Fruit fly (Drosophila melanogaster) whole organism, prepupa: ENCODE results near the gene CG6479.
A peak's percentile ranks its signal among the peaks of the same experiment; 100 is the strongest.

Experiments
- Blimp-1 ChIP-seq: fragments of 200-800 bp; sonication (Bioruptor generic); optimal IDR thresholded peaks from 3 replicates; lab custom pipeline; 2017; ENCODE audit warnings: missing biosample characterization, missing genetic modification characterization, mild to moderate bottlenecking, moderate library complexity, missing genetic modification reagents
- CG10631 ChIP-seq: fragments of 200-800 bp; sonication (Bioruptor generic); optimal IDR thresholded peaks from 2 replicates; lab custom pipeline; 2016; ENCODE audit warnings: missing biosample characterization, missing genetic modification characterization
- CG11294 ChIP-seq: fragments of 200-800 bp; sonication (Bioruptor generic); IDR thresholded peaks from 2 replicates; pipeline ENCODE4 v1.3.6; 2022; ENCODE audit warnings: missing biosample characterization, missing genetic modification characterization
- CG11762 ChIP-seq: fragments of 200-800 bp; sonication (Bioruptor generic); optimal IDR thresholded peaks from 3 replicates; lab custom pipeline; 2016; ENCODE audit warnings: missing biosample characterization, missing genetic modification characterization; ENCODE audit not compliant: insufficient read depth
- CG15336 ChIP-seq: fragments of 200-800 bp; sonication (Bioruptor generic); IDR thresholded peaks from 2 replicates; pipeline ENCODE4 v1.3.6; 2022; ENCODE audit warnings: missing biosample characterization, missing genetic modification characterization
- CG1621 ChIP-seq: fragments of 200-800 bp; sonication (Bioruptor generic); optimal IDR thresholded peaks from 3 replicates; lab custom pipeline; 2018; ENCODE audit warnings: missing biosample characterization, mild to moderate bottlenecking, missing genetic modification characterization
- CG3032 ChIP-seq: fragments of 200-800 bp; optimal IDR thresholded peaks from 2 replicates; lab custom pipeline; 2019; ENCODE audit warnings: missing biosample characterization, mild to moderate bottlenecking, missing genetic modification characterization, moderate library complexity
- CG31627 ChIP-seq: fragments of 200-800 bp; sonication (Bioruptor generic); optimal IDR thresholded peaks from 3 replicates; lab custom pipeline; 2016; ENCODE audit warnings: missing biosample characterization, missing genetic modification characterization
- CG34406 ChIP-seq: fragments of 200-800 bp; sonication (Bioruptor generic); optimal IDR thresholded peaks from 3 replicates; lab custom pipeline; 2016; ENCODE audit warnings: missing biosample characterization, missing genetic modification characterization
- CG6276 ChIP-seq: fragments of 200-800 bp; sonication (Bioruptor generic); optimal IDR thresholded peaks from 2 replicates; lab custom pipeline; 2017; ENCODE audit warnings: missing biosample characterization, mild to moderate bottlenecking, missing genetic modification characterization
- CG6792 ChIP-seq: fragments of 200-800 bp; sonication (Bioruptor generic); optimal IDR thresholded peaks from 3 replicates; lab custom pipeline; 2016; ENCODE audit warnings: missing biosample characterization, missing genetic modification characterization
- CG6808 ChIP-seq: fragments of 200-800 bp; sonication (Bioruptor generic); optimal IDR thresholded peaks from 3 replicates; lab custom pipeline; 2017; ENCODE audit warnings: missing biosample characterization, missing genetic modification characterization, mild to moderate bottlenecking, moderate library complexity, missing genetic modification reagents
- CG6854 ChIP-seq: fragments of 200-800 bp; sonication (Bioruptor generic); optimal IDR thresholded peaks from 2 replicates; lab custom pipeline; 2017; ENCODE audit warnings: missing biosample characterization, mild to moderate bottlenecking, missing genetic modification characterization
- CG7368 ChIP-seq: fragments of 200-800 bp; sonication (Bioruptor generic); optimal IDR thresholded peaks from 3 replicates; lab custom pipeline; 2016; ENCODE audit warnings: missing biosample characterization, missing genetic modification characterization
- CG8119 ChIP-seq: fragments of 200-800 bp; sonication (Bioruptor generic); IDR thresholded peaks from 3 replicates; pipeline ENCODE4 v1.3.6; 2022; ENCODE audit warnings: missing biosample characterization, missing genetic modification characterization
- CG8319 ChIP-seq: fragments of 200-800 bp; sonication (Bioruptor generic); optimal IDR thresholded peaks from 3 replicates; lab custom pipeline; 2016; ENCODE audit warnings: missing biosample characterization, missing genetic modification characterization
- CG9139 ChIP-seq: fragments of 200-800 bp; sonication (Bioruptor generic); optimal IDR thresholded peaks from 3 replicates; lab custom pipeline; 2017; ENCODE audit warnings: missing biosample characterization, mild to moderate bottlenecking, missing genetic modification characterization
- Eip75B ChIP-seq: fragments of 200-800 bp; sonication (Bioruptor generic); optimal IDR thresholded peaks from 3 replicates; lab custom pipeline; 2016; ENCODE audit warnings: missing biosample characterization, missing genetic modification characterization
- Eip78C ChIP-seq: fragments of 200-800 bp; sonication (Bioruptor generic); peaks from one replicate; lab custom pipeline; 2016; ENCODE audit warnings: missing biosample characterization, missing genetic modification characterization
- Hr4 ChIP-seq: fragments of 200-800 bp; sonication (Bioruptor generic); optimal IDR thresholded peaks from 3 replicates; lab custom pipeline; 2016; ENCODE audit warnings: missing biosample characterization, missing genetic modification characterization
- Lpt ChIP-seq: fragments of 200-800 bp; sonication (Bioruptor generic); optimal IDR thresholded peaks from 3 replicates; lab custom pipeline; 2016; ENCODE audit warnings: missing biosample characterization, missing genetic modification characterization
- Met ChIP-seq: fragments of 200-800 bp; sonication (Bioruptor generic); optimal IDR thresholded peaks from 3 replicates; lab custom pipeline; 2016; ENCODE audit warnings: missing biosample characterization, missing genetic modification characterization
- Smox ChIP-seq: fragments of 200-800 bp; sonication (Bioruptor generic); optimal IDR thresholded peaks from 3 replicates; lab custom pipeline; 2016; ENCODE audit warnings: missing biosample characterization, missing genetic modification characterization
- Sox14 ChIP-seq: fragments of 200-800 bp; sonication (Bioruptor generic); optimal IDR thresholded peaks from 3 replicates; lab custom pipeline; 2016; ENCODE audit warnings: missing biosample characterization, missing genetic modification characterization
- Sox15 ChIP-seq: fragments of 200-800 bp; sonication (Bioruptor generic); optimal IDR thresholded peaks from 3 replicates; lab custom pipeline; 2016; ENCODE audit warnings: missing biosample characterization, missing genetic modification characterization
- achi ChIP-seq: fragments of 200-800 bp; sonication (Bioruptor generic); optimal IDR thresholded peaks from 3 replicates; lab custom pipeline; 2016; ENCODE audit warnings: missing biosample characterization, missing genetic modification characterization
- cyc ChIP-seq: fragments of 200-800 bp; sonication (Bioruptor generic); optimal IDR thresholded peaks from 3 replicates; lab custom pipeline; 2016; ENCODE audit warnings: missing biosample characterization, missing genetic modification characterization
- dac ChIP-seq: fragments of 200-800 bp; sonication (Bioruptor generic); optimal IDR thresholded peaks from 2 replicates; lab custom pipeline; 2017; ENCODE audit warnings: missing biosample characterization, mild to moderate bottlenecking, missing genetic modification characterization
- pdm3 ChIP-seq: fragments of 200-800 bp; sonication (Bioruptor generic); optimal IDR thresholded peaks from 3 replicates; lab custom pipeline; 2016; ENCODE audit warnings: missing biosample characterization, missing genetic modification characterization
- spab ChIP-seq: fragments of 200-800 bp; sonication (Bioruptor generic); optimal IDR thresholded peaks from 2 replicates; lab custom pipeline; 2017; ENCODE audit warnings: missing biosample characterization, mild to moderate bottlenecking, missing genetic modification characterization, missing genetic modification reagents
- ss ChIP-seq, 2 experiments: fragments of 200-800 bp; sonication (Bioruptor generic); optimal IDR thresholded peaks; 2 replicates in 1 of 2; 3 replicates in 1 of 2; lab custom pipeline; 2017 to 2018; ENCODE audit warnings: mild to moderate bottlenecking in 2 of 2, missing biosample characterization in 2 of 2, missing genetic modification characterization in 2 of 2, moderate library complexity in 1 of 2
- topi ChIP-seq: fragments of 200-800 bp; sonication (Bioruptor generic); optimal IDR thresholded peaks from 3 replicates; lab custom pipeline; 2016; ENCODE audit warnings: missing biosample characterization, missing genetic modification characterization
- vri ChIP-seq: fragments of 200-800 bp; sonication (Bioruptor generic); optimal IDR thresholded peaks from 3 replicates; lab custom pipeline; 2016; ENCODE audit warnings: missing biosample characterization, mild to moderate bottlenecking, missing genetic modification characterization

Gene CG6479

dm6 chr3L:17374956-17375621 is 36.0 kb upstream of the CG6479 start (continued):
- TF ChIP-seq CG6792 (GFP tag; lab: Kevin White, UChicago) (no peak), CG3032 (tag; lab: Kevin White, UChicago) (no peak), cyc (GFP tag; lab: Kevin White, UChicago) (no peak), CG34406 (no peak), CG1621 (tag; lab: Kevin White, UChicago) (no peak), topi (no peak), CG8319 (GFP tag; lab: Kevin White, UChicago) (no peak), Eip78C (GFP tag; lab: Kevin White, UChicago) (no peak), CG31627 (GFP tag; lab: Kevin White, UChicago) (no peak), CG15336 (GFP tag; lab: Robert Waterston, UW) (peak; percentile 59; the same call in 1 of the 2 replicates), CG11762 (GFP tag; lab: Kevin White, UChicago) (no peak), Eip75B (GFP tag; lab: Kevin White, UChicago) (no peak), CG10631 (peak; percentile 3), achi (GFP tag; lab: Kevin White, UChicago) (no peak), CG11294 (GFP tag; lab: Robert Waterston, UW) (no peak)

- no peak for TF ChIP-seq Met (GFP tag; lab: Kevin White, UChicago)
- TF ChIP-seq spab (GFP tag; lab: Kevin White, UChicago) = no peak
- TF ChIP-seq CG15336 (GFP tag; lab: Robert Waterston, UW) = no peak
- no peak for TF ChIP-seq Hr4 (GFP tag; lab: Kevin White, UChicago)
- TF ChIP-seq CG11762 (GFP tag; lab: Kevin White, UChicago) = no peak
- no peak for TF ChIP-seq Sox14 (GFP tag; lab: Kevin White, UChicago)
- no peak for TF ChIP-seq vri (GFP tag; lab: Kevin White, UChicago)
- no peak for TF ChIP-seq Smox (GFP tag; lab: Kevin White, UChicago)
- TF ChIP-seq Lpt (GFP tag; lab: Kevin White, UChicago) = no peak
- TF ChIP-seq dac (GFP tag; lab: Kevin White, UChicago) = no peak
- no peak for TF ChIP-seq CG1621 (tag; lab: Kevin White, UChicago)
- TF ChIP-seq CG6854 (GFP tag; lab: Kevin White, UChicago) = no peak
- TF ChIP-seq pdm3 (GFP tag; lab: Kevin White, UChicago) = no peak
- TF ChIP-seq Blimp-1 (GFP tag; lab: Kevin White, UChicago) = no peak
- no peak for TF ChIP-seq CG6792 (GFP tag; lab: Kevin White, UChicago)
- no peak for TF ChIP-seq cyc (GFP tag; lab: Kevin White, UChicago)
- TF ChIP-seq CG6808 (GFP tag; lab: Kevin White, UChicago) = no peak
- TF ChIP-seq CG6276 (GFP tag; lab: Kevin White, UChicago) = no peak
Observed at dm6 chr3L:17366936-17367335, 27.9 kb upstream of the CG6479 start.

dm6 chr3L:17364023-17364422 is 25.0 kb upstream of the CG6479 start:
- no peak for TF ChIP-seq spab (GFP tag; lab: Kevin White, UChicago)
- TF ChIP-seq CG9139 (GFP tag; lab: Kevin White, UChicago) = no peak
- TF ChIP-seq ss (GFP tag; optimal IDR thresholded peaks at IDR 0.05; lab: Kevin White, UChicago) = no peak
- TF ChIP-seq CG7368 (GFP tag; lab: Kevin White, UChicago) = no peak
- TF ChIP-seq CG8119 (GFP tag; lab: Robert Waterston, UW) = no peak
- TF ChIP-seq CG6808 (GFP tag; lab: Kevin White, UChicago) = no peak
- TF ChIP-seq cyc (GFP tag; lab: Kevin White, UChicago) = no peak

- TF ChIP-seq Sox15 (GFP tag; lab: Kevin White, UChicago) (no peak), CG7368 (GFP tag; lab: Kevin White, UChicago) (no peak), CG34406 (no peak)
Observed at dm6 chr3L:17362940-17363339, 23.9 kb upstream of the CG6479 start.
